Fruit fly (Drosophila melanogaster): Measurements from ENCODE around the gene CG15739.
A peak's percentile ranks its signal among the peaks of the same experiment; 100 is the strongest.

The CG15739 gene

DNA sequence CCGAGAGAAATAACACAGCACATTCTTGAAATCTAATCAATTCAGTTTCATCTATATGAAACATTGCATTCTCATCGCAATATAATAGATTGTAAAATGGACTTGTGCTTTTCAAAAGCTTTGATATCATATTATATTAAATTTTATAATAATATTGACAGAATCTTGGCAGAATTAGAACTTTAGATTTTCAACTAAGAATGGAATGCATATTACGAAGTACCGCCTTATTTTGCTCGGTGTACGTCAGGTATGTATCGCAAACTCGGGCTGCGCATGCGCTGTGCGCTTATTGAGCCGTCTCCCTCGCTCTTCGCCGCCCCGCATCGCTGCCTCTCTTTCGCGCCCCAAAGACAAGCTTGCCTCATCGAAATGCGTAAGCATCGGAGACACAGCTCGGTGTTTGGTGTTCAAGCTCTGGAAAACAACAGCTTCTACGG lies 42.1 kb downstream of the CG15739 start (continued):
- TF ChIP-seq Pdp1 (GFP tag; optimal IDR thresholded peaks at IDR 0.05) (no peak), Dll (GFP tag; IDR thresholded peaks at IDR 0.05; ENCODE audit: partially characterized antibody) (no peak), Nf-YA (GFP tag; IDR thresholded peaks at IDR 0.05) (0 out of 2 replicates have a peak, but pooled peaks have one; percentile 28), CG8359 (GFP tag; optimal IDR thresholded peaks at IDR 0.05; ENCODE audit: borderline replicate concordance) (peak; percentile 64), ems (GFP tag; optimal IDR thresholded peaks at IDR 0.05) (peak; percentile 44), croc (GFP tag; conservative IDR thresholded peaks at IDR 0.05) (peak; percentile 91), Atf3 (GFP tag; optimal IDR thresholded peaks at IDR 0.05) (no peak), CG6683 (GFP tag; optimal IDR thresholded peaks at IDR 0.05) (peak; percentile 76), Dbx (GFP tag; IDR thresholded peaks at IDR 0.05) (peak; percentile 82), ssp (GFP tag; IDR thresholded peaks at IDR 0.05) (peak; percentile 78), CG7372 (GFP tag; IDR thresholded peaks at IDR 0.05) (peak; percentile 83), CG1602 (GFP tag; optimal IDR thresholded peaks at IDR 0.05) (peak; percentile 79), Hmx (GFP tag; optimal IDR thresholded peaks at IDR 0.05) (no peak), ash1 (GFP tag; optimal IDR thresholded peaks at IDR 0.05) (no peak), CG9609 (GFP tag; optimal IDR thresholded peaks at IDR 0.05) (no peak), ro (GFP tag; IDR thresholded peaks at IDR 0.05) (peak; percentile 78), Dfd (GFP tag; optimal IDR thresholded peaks at IDR 0.05) (no peak), C15 (GFP tag; IDR thresholded peaks at IDR 0.05) (peak; percentile 72; the same call in 1 of the 3 replicates), nmo (GFP tag; optimal IDR thresholded peaks at IDR 0.05) (peak; percentile 96), ab (GFP tag; optimal IDR thresholded peaks at IDR 0.05) (no peak), HLH4C (GFP tag; IDR thresholded peaks at IDR 0.05; ENCODE audit: partially characterized antibody) (no peak), Dref (GFP tag; IDR thresholded peaks at IDR 0.05) (no peak), CG9727 (GFP tag; optimal IDR thresholded peaks at IDR 0.05) (peak; percentile 94), CG2875 (GFP tag; optimal IDR thresholded peaks at IDR 0.05) (peak; percentile 82), Sry-β (GFP tag; optimal IDR thresholded peaks at IDR 0.05) (peak; percentile 33), otp (GFP tag; IDR thresholded peaks at IDR 0.05) (peak; percentile 74), sob (GFP tag; IDR thresholded peaks at IDR 0.05) (peak; percentile 81), CG6854 (GFP tag; optimal IDR thresholded peaks at IDR 0.05) (peak; percentile 84), Bdp1 (GFP tag; optimal IDR thresholded peaks at IDR 0.05) (no peak), Hey (tag; optimal IDR thresholded peaks at IDR 0.05) (peak; percentile 35), Atf6 (GFP tag; IDR thresholded peaks at IDR 0.05) (peak; percentile 83), peb (GFP tag; IDR thresholded peaks at IDR 0.05) (peak; percentile 64), Gsc (GFP tag; IDR thresholded peaks at IDR 0.05) (peak; percentile 61), Kr (GFP tag; optimal IDR thresholded peaks at IDR 0.05) (no peak), wek (GFP tag; optimal IDR thresholded peaks at IDR 0.05) (peak; percentile 15), CG18011 (GFP tag; optimal IDR thresholded peaks at IDR 0.05) (peak; percentile 9), sd (tag; optimal IDR thresholded peaks at IDR 0.05) (peak; percentile 99), trh (GFP tag; optimal IDR thresholded peaks at IDR 0.05) (peak; percentile 50), schlank (tag; optimal IDR thresholded peaks at IDR 0.05) (peak; percentile 73), gfzf (GFP tag; optimal IDR thresholded peaks at IDR 0.05) (no peak), Poxn (GFP tag; IDR thresholded peaks at IDR 0.05) (peak; percentile 51), CG32532 (GFP tag; IDR thresholded peaks at IDR 0.05) (peak; percentile 89), Hmr (GFP tag; optimal IDR thresholded peaks at IDR 0.05) (peak; percentile 87), tll (GFP tag; optimal IDR thresholded peaks at IDR 0.05) (peak in 1 of 2 experiments; percentile 38), CG11723 (GFP tag; optimal IDR thresholded peaks at IDR 0.05) (peak; percentile 79), NK7.1 (GFP tag; optimal IDR thresholded peaks at IDR 0.05) (no peak), sim (GFP tag; IDR thresholded peaks at IDR 0.05) (0 out of 2 replicates have a peak, but pooled peaks have one; percentile 62), CG9817 (tag; optimal IDR thresholded peaks at IDR 0.05) (peak; percentile 86), pzg (GFP tag; optimal IDR thresholded peaks at IDR 0.05) (no peak), Ssrp (tag; optimal IDR thresholded peaks at IDR 0.05) (peak; percentile 93), Tbp (GFP tag; optimal IDR thresholded peaks at IDR 0.05) (no peak)

All from whole organism, embryonic.